Fruit fly (Drosophila melanogaster) whole organism, embryonic: ENCODE results near the gene CG34300.
A peak's percentile ranks its signal among the peaks of the same experiment; 100 is the strongest.

Experiments used
- ATbp ChIP-seq: fragments of 200-800 bp; sonication (Bioruptor generic); optimal IDR thresholded peaks from 2 replicates; lab custom pipeline; 2017; ENCODE audit warnings: missing biosample characterization, mild to moderate bottlenecking, missing genetic modification characterization, missing genetic modification reagents
- CG10321 ChIP-seq: fragments of 200-800 bp; sonication (Bioruptor generic); IDR thresholded peaks from 2 replicates; pipeline ENCODE4 v1.3.6; 2022; ENCODE audit warnings: missing biosample characterization, missing genetic modification characterization
- CG10366 ChIP-seq: fragments of 200-800 bp; sonication (Bioruptor generic); IDR thresholded peaks from 2 replicates; pipeline ENCODE4 v1.3.6; 2022; ENCODE audit warnings: missing biosample characterization, missing genetic modification characterization
- CG10462 ChIP-seq: fragments of 200-800 bp; sonication (Bioruptor generic); optimal IDR thresholded peaks from 2 replicates; lab custom pipeline; 2016; ENCODE audit warnings: missing biosample characterization, missing genetic modification characterization
- CG10543 ChIP-seq: fragments of 200-800 bp; sonication (Bioruptor generic); optimal IDR thresholded peaks from 3 replicates; lab custom pipeline; 2017; ENCODE audit warnings: missing biosample characterization, mild to moderate bottlenecking, missing genetic modification characterization, moderate library complexity
- CG2202 ChIP-seq: fragments of 200-800 bp; sonication (Bioruptor generic); optimal IDR thresholded peaks from 2 replicates; lab custom pipeline; 2018; ENCODE audit warnings: missing biosample characterization, mild to moderate bottlenecking, missing genetic modification characterization
- CG2875 ChIP-seq: fragments of 200-800 bp; sonication (Bioruptor generic); optimal IDR thresholded peaks from 2 replicates; lab custom pipeline; 2017; ENCODE audit warnings: missing biosample characterization, mild to moderate bottlenecking, missing genetic modification characterization, missing genetic modification reagents
- CG30403 ChIP-seq: fragments of 200-800 bp; sonication (Bioruptor generic); optimal IDR thresholded peaks from 3 replicates; lab custom pipeline; 2016; ENCODE audit warnings: missing biosample characterization, missing genetic modification characterization
- CG33213 ChIP-seq: fragments of 200-800 bp; sonication (Bioruptor generic); optimal IDR thresholded peaks from 3 replicates; lab custom pipeline; 2016; ENCODE audit warnings: missing biosample characterization, missing genetic modification characterization
- CG4282 ChIP-seq: fragments of 200-800 bp; sonication (Bioruptor generic); optimal IDR thresholded peaks from 2 replicates; lab custom pipeline; 2016; ENCODE audit warnings: missing biosample characterization, missing genetic modification characterization
- CG4730 ChIP-seq: fragments of 200-800 bp; sonication (Bioruptor generic); IDR thresholded peaks from 2 replicates; pipeline ENCODE4 v1.3.6; 2022; ENCODE audit warnings: missing biosample characterization, missing genetic modification characterization
- CG5953 ChIP-seq: fragments of 200-800 bp; sonication (Bioruptor generic); IDR thresholded peaks from 2 replicates; pipeline ENCODE4 v1.3.6; 2022; ENCODE audit warnings: missing biosample characterization, missing genetic modification characterization
- CG6854 ChIP-seq: fragments of 200-800 bp; sonication (Bioruptor generic); optimal IDR thresholded peaks from 3 replicates; lab custom pipeline; 2017; ENCODE audit warnings: missing biosample characterization, mild to moderate bottlenecking, missing genetic modification characterization
- CG8924 ChIP-seq: fragments of 200-800 bp; optimal IDR thresholded peaks from 3 replicates; lab custom pipeline; 2019; ENCODE audit warnings: missing biosample characterization, mild to moderate bottlenecking, missing genetic modification characterization, moderate library complexity
- CG9727 ChIP-seq: fragments of 200-800 bp; sonication (Bioruptor generic); optimal IDR thresholded peaks from 3 replicates; lab custom pipeline; 2017; ENCODE audit warnings: missing biosample characterization, mild to moderate bottlenecking, missing genetic modification characterization
- CG9797 ChIP-seq: fragments of 200-800 bp; sonication (Bioruptor generic); optimal IDR thresholded peaks from 3 replicates; lab custom pipeline; 2018; ENCODE audit warnings: missing biosample characterization, mild to moderate bottlenecking, missing genetic modification characterization
- D19A ChIP-seq: fragments of 200-800 bp; optimal IDR thresholded peaks from 3 replicates; lab custom pipeline; 2019; ENCODE audit warnings: missing biosample characterization, mild to moderate bottlenecking, missing genetic modification characterization, moderate library complexity
- Deaf1 ChIP-seq: fragments of 200-800 bp; optimal IDR thresholded peaks from 3 replicates; lab custom pipeline; 2019; ENCODE audit warnings: missing biosample characterization, mild to moderate bottlenecking, missing genetic modification characterization, moderate library complexity
- E2f2 ChIP-seq: fragments of 200-800 bp; sonication (Bioruptor generic); IDR thresholded peaks from 2 replicates; pipeline ENCODE4 v1.3.6; 2022; ENCODE audit warnings: missing biosample characterization, missing genetic modification characterization
- ERR ChIP-seq: fragments of 200-800 bp; sonication (Bioruptor generic); optimal IDR thresholded peaks from 2 replicates; lab custom pipeline; 2016; ENCODE audit warnings: missing biosample characterization, missing genetic modification characterization
- Ets65A ChIP-seq: fragments of 200-800 bp; sonication (Bioruptor generic); peaks from one replicate; lab custom pipeline; 2016; ENCODE audit warnings: missing biosample characterization, missing genetic modification characterization
- Hand ChIP-seq: fragments of 200-800 bp; sonication (Bioruptor generic); optimal IDR thresholded peaks from 2 replicates; lab custom pipeline; 2017; ENCODE audit warnings: mild to moderate bottlenecking, missing biosample characterization, missing genetic modification reagents, missing genetic modification characterization
- Hmr ChIP-seq: fragments of 200-800 bp; sonication (Bioruptor generic); optimal IDR thresholded peaks from 3 replicates; lab custom pipeline; 2017; ENCODE audit warnings: mild to moderate bottlenecking, missing biosample characterization, missing genetic modification reagents, missing genetic modification characterization
- Hmx ChIP-seq: fragments of 200-800 bp; sonication (Bioruptor generic); optimal IDR thresholded peaks from 2 replicates; lab custom pipeline; 2016; ENCODE audit warnings: missing biosample characterization, missing genetic modification characterization
- Kr ChIP-seq: fragments of 200-800 bp; sonication (Bioruptor generic); optimal IDR thresholded peaks from 2 replicates; lab custom pipeline; 2017; ENCODE audit warnings: missing biosample characterization, mild to moderate bottlenecking, missing genetic modification characterization
- MBD-R2 ChIP-seq: fragments of 200-800 bp; sonication (Bioruptor generic); IDR thresholded peaks from 2 replicates; pipeline ENCODE4 v1.3.6; 2022; ENCODE audit warnings: missing biosample characterization, missing genetic modification characterization
- MESR4 ChIP-seq: fragments of 200-800 bp; sonication (Bioruptor generic); optimal IDR thresholded peaks from 2 replicates; lab custom pipeline; 2018; ENCODE audit warnings: missing biosample characterization, mild to moderate bottlenecking, missing genetic modification characterization, moderate library complexity
- Med ChIP-seq: fragments of 200-800 bp; sonication (Bioruptor generic); peaks from one replicate; lab custom pipeline; 2016; ENCODE audit warnings: missing biosample characterization, missing genetic modification characterization, mild to moderate bottlenecking, inconsistent platforms, moderate library complexity
- Nf-YB ChIP-seq: fragments of 200-800 bp; sonication (Bioruptor generic); optimal IDR thresholded peaks from 3 replicates; lab custom pipeline; 2019; ENCODE audit warnings: missing biosample characterization, mild to moderate bottlenecking, missing genetic modification characterization, moderate library complexity
- NfI ChIP-seq: fragments of 200-800 bp; sonication (Bioruptor generic); optimal IDR thresholded peaks from 3 replicates; lab custom pipeline; 2018; ENCODE audit warnings: missing biosample characterization, mild to moderate bottlenecking, missing genetic modification characterization, moderate library complexity
- Xbp1 ChIP-seq: fragments of 200-800 bp; sonication (Bioruptor generic); optimal IDR thresholded peaks from 3 replicates; lab custom pipeline; 2016; ENCODE audit warnings: missing biosample characterization, mild to moderate bottlenecking, missing genetic modification characterization
- ato ChIP-seq: fragments of 200-800 bp; sonication (Bioruptor generic); IDR thresholded peaks from 2 replicates; pipeline ENCODE4 v1.3.6; 2022; ENCODE audit warnings: missing biosample characterization, missing genetic modification characterization; ENCODE audit not compliant: partially characterized antibody
- btn ChIP-seq: fragments of 200-800 bp; sonication (Bioruptor generic); optimal IDR thresholded peaks from 2 replicates; lab custom pipeline; 2016; ENCODE audit warnings: missing biosample characterization, missing genetic modification characterization
- crp ChIP-seq, 2 experiments: fragments of 200-800 bp; sonication (Bioruptor generic); optimal IDR thresholded peaks; 2 replicates in 1 of 2; 3 replicates in 1 of 2; lab custom pipeline; 2017; ENCODE audit warnings: missing biosample characterization in 2 of 2, missing genetic modification characterization in 2 of 2, mild to moderate bottlenecking in 1 of 2, moderate library complexity in 1 of 2
- disco-r ChIP-seq: fragments of 200-800 bp; sonication (Bioruptor generic); optimal IDR thresholded peaks from 2 replicates; lab custom pipeline; 2016; ENCODE audit warnings: missing biosample characterization, missing genetic modification characterization
- dmrt99B ChIP-seq: fragments of 200-800 bp; sonication (Bioruptor generic); optimal IDR thresholded peaks from 2 replicates; lab custom pipeline; 2018; ENCODE audit warnings: missing biosample characterization, mild to moderate bottlenecking, missing genetic modification characterization, moderate library complexity
- emc ChIP-seq: fragments of 200-800 bp; sonication (Bioruptor generic); optimal IDR thresholded peaks from 2 replicates; lab custom pipeline; 2016; ENCODE audit warnings: missing biosample characterization, missing genetic modification characterization
- hth ChIP-seq: fragments of >200 bp; optimal IDR thresholded peaks from 2 replicates; lab custom pipeline; 2017; ENCODE audit warnings: inconsistent platforms
- ind ChIP-seq: fragments of 200-800 bp; sonication (Bioruptor generic); optimal IDR thresholded peaks from 3 replicates; lab custom pipeline; 2016; ENCODE audit warnings: missing biosample characterization, missing genetic modification characterization
- insv ChIP-seq, 2 experiments: fragments of 200-800 bp; sonication (Bioruptor generic); optimal IDR thresholded peaks; 3 replicates each; lab custom pipeline; 2016 to 2018; ENCODE audit warnings: missing biosample characterization in 2 of 2, missing genetic modification characterization in 2 of 2
- kay ChIP-seq: fragments of 200-800 bp; sonication (Bioruptor generic); optimal IDR thresholded peaks from 2 replicates; lab custom pipeline; 2016; ENCODE audit warnings: missing biosample characterization, missing genetic modification characterization
- ken ChIP-seq: fragments of 200-800 bp; sonication (Bioruptor generic); IDR thresholded peaks from 3 replicates; pipeline ENCODE4 v1.3.6; 2022; ENCODE audit warnings: missing biosample characterization, missing genetic modification characterization
- nom ChIP-seq: fragments of 200-800 bp; sonication (Bioruptor generic); optimal IDR thresholded peaks from 2 replicates; lab custom pipeline; 2017; ENCODE audit warnings: missing biosample characterization, missing genetic modification characterization, mild to moderate bottlenecking, moderate library complexity, missing genetic modification reagents
- p53 ChIP-seq: fragments of 200-800 bp; sonication (Bioruptor generic); optimal IDR thresholded peaks from 2 replicates; lab custom pipeline; 2016; ENCODE audit warnings: missing biosample characterization, missing genetic modification characterization
- pros ChIP-seq: fragments of 200-800 bp; sonication (Bioruptor generic); optimal IDR thresholded peaks from 3 replicates; lab custom pipeline; 2019; ENCODE audit warnings: missing biosample characterization, mild to moderate bottlenecking, missing genetic modification characterization, moderate library complexity
- row ChIP-seq: fragments of 200-800 bp; sonication (Bioruptor generic); IDR thresholded peaks from 3 replicates; pipeline ENCODE4 v1.3.6; 2022; ENCODE audit warnings: missing biosample characterization, missing genetic modification characterization
- tap ChIP-seq: fragments of 200-800 bp; optimal IDR thresholded peaks from 3 replicates; lab custom pipeline; 2019; ENCODE audit warnings: missing biosample characterization, mild to moderate bottlenecking, missing genetic modification characterization, moderate library complexity
- twi ChIP-seq: fragments of 200-800 bp; optimal IDR thresholded peaks from 2 replicates; lab custom pipeline; 2019; ENCODE audit warnings: missing biosample characterization, mild to moderate bottlenecking, missing genetic modification characterization, moderate library complexity
- wdn ChIP-seq: fragments of 200-800 bp; sonication (Bioruptor generic); IDR thresholded peaks from 2 replicates; pipeline ENCODE4 v1.3.6; 2022; ENCODE audit warnings: missing biosample characterization, missing genetic modification characterization
- wor ChIP-seq: fragments of 200-800 bp; sonication (Bioruptor generic); IDR thresholded peaks from 2 replicates; pipeline ENCODE4 v1.3.6; 2022; ENCODE audit warnings: missing biosample characterization, missing genetic modification characterization
- z ChIP-seq: fragments of 200-800 bp; sonication (Bioruptor generic); IDR thresholded peaks from 3 replicates; pipeline ENCODE4 v1.3.6; 2022; ENCODE audit warnings: missing biosample characterization, missing genetic modification characterization

The CG34300 gene

DNA sequence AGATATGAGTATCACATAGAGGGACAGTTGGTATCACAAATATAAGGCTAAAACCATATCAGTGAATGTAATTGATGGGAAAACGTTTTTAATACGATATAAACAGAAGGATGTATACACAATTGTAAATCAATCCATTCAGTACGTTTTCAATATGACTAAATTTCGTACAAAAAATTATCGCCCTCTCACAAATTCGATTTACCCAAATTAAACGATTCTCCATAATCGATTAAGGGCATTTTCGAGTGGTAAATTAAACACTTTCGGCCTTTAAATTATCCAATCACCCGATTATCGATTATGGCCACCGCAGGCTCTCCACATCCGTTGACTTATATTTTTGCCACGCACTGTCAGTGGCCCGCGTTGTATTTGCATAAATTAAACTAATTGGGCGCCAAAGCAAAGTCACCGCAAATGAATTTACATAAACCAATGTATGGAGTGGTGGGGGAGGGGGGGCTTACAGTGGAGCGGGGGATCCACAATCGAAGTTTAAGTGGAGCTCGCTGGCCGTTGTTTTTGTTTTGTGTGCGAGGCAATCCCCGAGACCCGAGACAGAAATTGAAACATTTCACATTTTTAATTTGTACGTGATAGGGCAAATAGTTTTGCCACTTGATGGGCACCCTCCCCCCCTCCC, 1.4 kb downstream of the CG34300 start (continued):
- TF ChIP-seq row (GFP tag; lab: Robert Waterston, UW) (peak; percentile 54; the same call in 2 of the 3 replicates), Hmr (GFP tag; lab: Kevin White, UChicago) (peak; percentile 64), MESR4 (no peak), hth (lab: Kevin White, UChicago) (no peak), CG33213 (no peak), pros (GFP tag; lab: Kevin White, UChicago) (no peak), NfI (GFP tag; lab: Kevin White, UChicago) (no peak), CG4282 (GFP tag; lab: Kevin White, UChicago) (no peak), kay (GFP tag; lab: Kevin White, UChicago) (peak; percentile 45), CG30403 (GFP tag; lab: Kevin White, UChicago) (peak; percentile 70), CG8924 (tag; lab: Kevin White, UChicago) (peak; percentile 47), CG6854 (GFP tag; lab: Kevin White, UChicago) (no peak), Hmx (no peak), CG10543 (no peak), CG10321 (GFP tag; lab: Robert Waterston, UW) (no peak), CG2202 (no peak), CG5953 (no peak), wdn (GFP tag; lab: Robert Waterston, UW) (no peak), ind (GFP tag; lab: Kevin White, UChicago) (peak; percentile 39), disco-r (no peak), ERR (GFP tag; lab: Kevin White, UChicago) (no peak), CG10462 (GFP tag; lab: Kevin White, UChicago) (no peak), Ets65A (GFP tag; lab: Kevin White, UChicago) (peak; percentile 93), btn (no peak), CG2875 (GFP tag; lab: Kevin White, UChicago) (peak; percentile 17), emc (GFP tag; lab: Kevin White, UChicago) (no peak), CG10366 (peak; percentile 17; the same call in 1 of the 2 replicates), z (GFP tag; lab: Robert Waterston, UW) (no peak), crp (GFP tag; optimal IDR thresholded peaks at IDR 0.05; lab: Kevin White, UChicago) (no peak), tap (tag; lab: Kevin White, UChicago) (no peak), CG4730 (GFP tag; lab: Robert Waterston, UW) (no peak), Deaf1 (tag; lab: Kevin White, UChicago) (no peak), CG9797 (GFP tag; lab: Kevin White, UChicago) (no peak), E2f2 (GFP tag; lab: Robert Waterston, UW) (no peak), ken (no peak), MBD-R2 (GFP tag; lab: Robert Waterston, UW) (no peak), Xbp1 (GFP tag; lab: Kevin White, UChicago) (peak; percentile 56), dmrt99B (peak; percentile 68), ATbp (GFP tag; lab: Kevin White, UChicago) (peak; percentile 27), Hand (no peak), D19A (tag; lab: Kevin White, UChicago) (peak; percentile 2), Nf-YB (peak; percentile 1), Med (GFP tag; lab: Kevin White, UChicago) (peak; percentile 83), wor (no peak), twi (tag; lab: Kevin White, UChicago) (no peak), p53 (GFP tag; lab: Kevin White, UChicago) (no peak), nom (GFP tag; lab: Kevin White, UChicago) (no peak), ato (no peak), insv (GFP tag; optimal IDR thresholded peaks at IDR 0.05; lab: Kevin White, UChicago) (no peak), Kr (GFP tag; lab: Kevin White, UChicago) (no peak), CG9727 (peak; percentile 35)
